Fruit fly (Drosophila melanogaster) whole organism, embryonic: Measurements from ENCODE around the gene Cyp308a1.

Experiments
- Abd-B ChIP-seq: fragments of 200-800 bp; sonication (Bioruptor generic); optimal IDR thresholded peaks from 2 replicates; lab custom pipeline; 2018; ENCODE audit warnings: missing biosample characterization, mild to moderate bottlenecking, missing genetic modification characterization, moderate library complexity
- Ada2b ChIP-seq: fragments of 200-800 bp; sonication (Bioruptor generic); IDR thresholded peaks from 2 replicates; pipeline ENCODE4 v1.3.6; 2022; ENCODE audit warnings: missing biosample characterization, missing genetic modification characterization
- Awh ChIP-seq: fragments of 200-800 bp; sonication (Bioruptor generic); IDR thresholded peaks from 2 replicates; pipeline ENCODE4, ENCODE4 v1.3.6; 2022; ENCODE audit warnings: missing biosample characterization, missing genetic modification characterization
- Blimp-1 ChIP-seq: fragments of 200-800 bp; sonication (Bioruptor generic); optimal IDR thresholded peaks from 3 replicates; lab custom pipeline; 2018; ENCODE audit warnings: missing biosample characterization, missing genetic modification characterization, mild to moderate bottlenecking, moderate library complexity, missing genetic modification reagents
- CG12299 ChIP-seq: fragments of 200-800 bp; sonication (Bioruptor generic); optimal IDR thresholded peaks from 2 replicates; lab custom pipeline; 2018; ENCODE audit warnings: missing biosample characterization, mild to moderate bottlenecking, missing genetic modification characterization
- CG12744 ChIP-seq: fragments of 200-800 bp; sonication (Bioruptor generic); optimal IDR thresholded peaks from 2 replicates; lab custom pipeline; 2016; ENCODE audit warnings: missing biosample characterization, missing genetic modification characterization
- CG15514 ChIP-seq: fragments of 200-800 bp; sonication (Bioruptor generic); optimal IDR thresholded peaks from 3 replicates; lab custom pipeline; 2017; ENCODE audit warnings: missing biosample characterization, missing genetic modification characterization, mild to moderate bottlenecking, moderate library complexity, missing genetic modification reagents
- CG1602 ChIP-seq: fragments of 200-800 bp; sonication (Bioruptor generic); optimal IDR thresholded peaks from 3 replicates; lab custom pipeline; 2016; ENCODE audit warnings: missing biosample characterization, missing genetic modification characterization
- CG17359 ChIP-seq: fragments of 200-800 bp; sonication (Bioruptor generic); optimal IDR thresholded peaks from 3 replicates; lab custom pipeline; 2018; ENCODE audit warnings: missing biosample characterization, mild to moderate bottlenecking, missing genetic modification characterization, moderate library complexity
- CG18262 ChIP-seq: fragments of 200-800 bp; optimal IDR thresholded peaks from 3 replicates; lab custom pipeline; 2019; ENCODE audit warnings: missing biosample characterization, mild to moderate bottlenecking, missing genetic modification characterization, moderate library complexity
- CG18599 ChIP-seq: fragments of 200-800 bp; sonication (Bioruptor generic); optimal IDR thresholded peaks from 3 replicates; lab custom pipeline; 2017; ENCODE audit warnings: missing biosample characterization, missing genetic modification characterization, mild to moderate bottlenecking, moderate library complexity, missing genetic modification reagents
- CG3726 ChIP-seq: fragments of 200-800 bp; sonication (Bioruptor generic); IDR thresholded peaks from 3 replicates; pipeline ENCODE4, ENCODE4 v1.3.6; 2022; ENCODE audit warnings: missing biosample characterization, missing genetic modification characterization
- CG43689 ChIP-seq: fragments of 200-800 bp; sonication (Bioruptor generic); IDR thresholded peaks from 2 replicates; pipeline ENCODE4 v1.3.6; 2022; ENCODE audit warnings: missing biosample characterization, missing genetic modification characterization
- CG8290 ChIP-seq, 3 experiments: fragments of 200-800 bp; sonication (Bioruptor generic); optimal IDR thresholded peaks; 2 replicates each; lab custom pipeline; 2016 to 2019; ENCODE audit warnings: missing biosample characterization in 3 of 3, missing genetic modification characterization in 3 of 3, mild to moderate bottlenecking in 2 of 3, moderate library complexity in 1 of 3
- CG8924 ChIP-seq: fragments of 200-800 bp; optimal IDR thresholded peaks from 3 replicates; lab custom pipeline; 2019; ENCODE audit warnings: missing biosample characterization, mild to moderate bottlenecking, missing genetic modification characterization, moderate library complexity
- CG8944 ChIP-seq: fragments of 200-800 bp; sonication (Bioruptor generic); optimal IDR thresholded peaks from 3 replicates; lab custom pipeline; 2016; ENCODE audit warnings: missing biosample characterization, missing genetic modification characterization
- Dll ChIP-seq: fragments of 200-800 bp; sonication (Bioruptor generic); IDR thresholded peaks from 4 replicates; pipeline ENCODE4 v1.3.6; 2022; ENCODE audit warnings: missing biosample characterization, missing genetic modification characterization; ENCODE audit not compliant: partially characterized antibody
- Doc2 ChIP-seq: fragments of 200-800 bp; sonication (Bioruptor generic); IDR thresholded peaks from 2 replicates; pipeline ENCODE4 v1.3.6; 2022; ENCODE audit warnings: missing biosample characterization, missing genetic modification characterization
- Ets65A ChIP-seq: fragments of 200-800 bp; sonication (Bioruptor generic); peaks from one replicate; lab custom pipeline; 2016; ENCODE audit warnings: missing biosample characterization, missing genetic modification characterization
- HLH3B ChIP-seq: fragments of 200-800 bp; sonication (Bioruptor generic); IDR thresholded peaks from 2 replicates; pipeline ENCODE4 v1.3.6; 2022; ENCODE audit warnings: missing biosample characterization, missing genetic modification characterization
- Hand ChIP-seq: fragments of 200-800 bp; sonication (Bioruptor generic); optimal IDR thresholded peaks from 2 replicates; lab custom pipeline; 2017; ENCODE audit warnings: mild to moderate bottlenecking, missing biosample characterization, missing genetic modification reagents, missing genetic modification characterization
- Hmr ChIP-seq: fragments of 200-800 bp; sonication (Bioruptor generic); optimal IDR thresholded peaks from 3 replicates; lab custom pipeline; 2017; ENCODE audit warnings: mild to moderate bottlenecking, missing biosample characterization, missing genetic modification reagents, missing genetic modification characterization
- Med ChIP-seq: fragments of 200-800 bp; sonication (Bioruptor generic); peaks from one replicate; lab custom pipeline; 2016; ENCODE audit warnings: missing biosample characterization, missing genetic modification characterization, mild to moderate bottlenecking, inconsistent platforms, moderate library complexity
- Nf-YB ChIP-seq: fragments of 200-800 bp; sonication (Bioruptor generic); optimal IDR thresholded peaks from 3 replicates; lab custom pipeline; 2019; ENCODE audit warnings: missing biosample characterization, mild to moderate bottlenecking, missing genetic modification characterization, moderate library complexity
- Spps ChIP-seq: fragments of 200-800 bp; sonication (Bioruptor generic); optimal IDR thresholded peaks from 2 replicates; lab custom pipeline; 2018; ENCODE audit warnings: missing biosample characterization, mild to moderate bottlenecking, missing genetic modification characterization
- Sry-δ ChIP-seq: fragments of 200-800 bp; sonication (Bioruptor generic); optimal IDR thresholded peaks from 2 replicates; lab custom pipeline; 2016; ENCODE audit warnings: missing biosample characterization, missing genetic modification characterization
- Trl ChIP-seq, 3 experiments: fragments of >200 bp in 2 of 3; fragments of 200-800 bp in 1 of 3; sonication (Bioruptor generic) in 1 of 3; optimal IDR thresholded peaks; 2 replicates in 1 of 3; 3 replicates in 2 of 3; lab custom pipeline; 2016 to 2017; ENCODE audit warnings: missing biosample characterization in 1 of 3, missing genetic modification characterization in 1 of 3
- ash1 ChIP-seq: fragments of 200-800 bp; sonication (Bioruptor generic); optimal IDR thresholded peaks from 2 replicates; lab custom pipeline; 2018; ENCODE audit warnings: missing biosample characterization, mild to moderate bottlenecking, missing genetic modification characterization
- bsh ChIP-seq, 2 experiments: fragments of 200-800 bp; sonication (Bioruptor generic); optimal IDR thresholded peaks; 2 replicates each; lab custom pipeline; 2017 to 2018; ENCODE audit warnings: mild to moderate bottlenecking in 2 of 2, missing biosample characterization in 2 of 2, missing genetic modification characterization in 2 of 2, moderate library complexity in 1 of 2
- btn ChIP-seq: fragments of 200-800 bp; sonication (Bioruptor generic); optimal IDR thresholded peaks from 2 replicates; lab custom pipeline; 2016; ENCODE audit warnings: missing biosample characterization, missing genetic modification characterization
- cad ChIP-seq: fragments of >200 bp; optimal IDR thresholded peaks from 2 replicates; lab custom pipeline; 2017; ENCODE audit warnings: missing biosample characterization, missing genetic modification characterization
- dan ChIP-seq: fragments of 200-800 bp; sonication (Bioruptor generic); IDR thresholded peaks from 2 replicates; pipeline ENCODE4 v1.3.6; 2022; ENCODE audit warnings: missing biosample characterization, missing genetic modification characterization
- dimm ChIP-seq: fragments of 200-800 bp; sonication (Bioruptor generic); IDR thresholded peaks from 2 replicates; pipeline ENCODE4 v1.3.6; 2022; ENCODE audit warnings: missing biosample characterization, missing genetic modification characterization
- disco-r ChIP-seq: fragments of 200-800 bp; sonication (Bioruptor generic); optimal IDR thresholded peaks from 2 replicates; lab custom pipeline; 2016; ENCODE audit warnings: missing biosample characterization, missing genetic modification characterization
- dysf ChIP-seq: fragments of 200-800 bp; sonication (Bioruptor generic); IDR thresholded peaks from 3 replicates; pipeline ENCODE4 v1.3.6; 2022; ENCODE audit warnings: missing biosample characterization, missing genetic modification characterization
- insv ChIP-seq, 2 experiments: fragments of 200-800 bp; sonication (Bioruptor generic); optimal IDR thresholded peaks; 3 replicates each; lab custom pipeline; 2016 to 2018; ENCODE audit warnings: missing biosample characterization in 2 of 2, missing genetic modification characterization in 2 of 2
- luna ChIP-seq: fragments of 200-800 bp; sonication (Bioruptor generic); optimal IDR thresholded peaks from 2 replicates; lab custom pipeline; 2016; ENCODE audit warnings: missing biosample characterization, missing genetic modification characterization
- oc ChIP-seq: fragments of 200-800 bp; sonication (Bioruptor generic); optimal IDR thresholded peaks from 2 replicates; lab custom pipeline; 2018; ENCODE audit warnings: missing biosample characterization, mild to moderate bottlenecking, missing genetic modification characterization, moderate library complexity
- repo ChIP-seq: fragments of 200-800 bp; sonication (Bioruptor generic); optimal IDR thresholded peaks from 2 replicates; lab custom pipeline; 2016; ENCODE audit warnings: missing biosample characterization, missing genetic modification characterization
- schlank ChIP-seq: fragments of 200-800 bp; sonication (Bioruptor generic); optimal IDR thresholded peaks from 2 replicates; lab custom pipeline; 2018; ENCODE audit warnings: missing biosample characterization, mild to moderate bottlenecking, missing genetic modification characterization
- sens ChIP-seq: fragments of 200-800 bp; sonication (Bioruptor generic); peaks from one replicate; lab custom pipeline; 2016; ENCODE audit warnings: missing biosample characterization, missing genetic modification characterization
- sob ChIP-seq: fragments of 200-800 bp; sonication (Bioruptor generic); IDR thresholded peaks from 2 replicates; pipeline ENCODE4 v1.3.6; 2022; ENCODE audit warnings: missing biosample characterization, missing genetic modification characterization
- tap ChIP-seq: fragments of 200-800 bp; optimal IDR thresholded peaks from 3 replicates; lab custom pipeline; 2019; ENCODE audit warnings: missing biosample characterization, mild to moderate bottlenecking, missing genetic modification characterization, moderate library complexity
- usp ChIP-seq: fragments of >200 bp; optimal IDR thresholded peaks from 2 replicates; lab custom pipeline; 2017; ENCODE audit warnings: missing biosample characterization, missing genetic modification characterization
- zen ChIP-seq: fragments of 200-800 bp; sonication (Bioruptor generic); optimal IDR thresholded peaks from 3 replicates; lab custom pipeline; 2018; ENCODE audit warnings: missing biosample characterization, mild to moderate bottlenecking, missing genetic modification characterization, moderate library complexity
- zf30C ChIP-seq: fragments of 200-800 bp; sonication (Bioruptor generic); optimal IDR thresholded peaks from 3 replicates; lab custom pipeline; 2018; ENCODE audit warnings: missing biosample characterization, mild to moderate bottlenecking, missing genetic modification characterization

The Cyp308a1 gene

DNA sequence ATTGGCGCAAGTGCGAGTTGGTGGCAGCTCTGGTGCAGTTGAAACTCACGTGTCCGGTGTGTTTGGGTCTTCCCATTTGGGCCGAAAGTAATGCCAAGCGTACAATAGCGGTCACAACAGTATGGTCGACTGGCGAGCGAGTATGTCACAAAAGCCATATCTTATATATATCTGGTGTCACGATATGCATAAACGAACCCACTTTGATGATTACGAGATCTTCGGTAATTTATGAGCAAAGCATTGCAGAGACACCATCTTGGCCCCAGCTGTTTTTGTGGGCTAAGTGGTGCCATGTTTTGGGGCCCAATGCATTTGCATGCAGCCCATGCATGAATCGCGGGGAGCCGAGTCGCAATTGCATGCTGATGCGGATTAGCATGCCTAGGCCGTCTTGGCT lies 30.8 kb upstream of the Cyp308a1 start (continued):
- TF ChIP-seq CG15514 (no peak), CG3726 (no peak), bsh (GFP tag; optimal IDR thresholded peaks at IDR 0.05; lab: Kevin White, UChicago) (peak in 1 of 2 experiments; percentile 24), usp (no peak), sens (GFP tag; lab: Kevin White, UChicago) (peak; percentile 69), Med (GFP tag; lab: Kevin White, UChicago) (peak; percentile 60), insv (GFP tag; optimal IDR thresholded peaks at IDR 0.05; lab: Kevin White, UChicago) (no peak), Awh (peak; percentile 40; the same call in 1 of the 2 replicates), repo (GFP tag; lab: Kevin White, UChicago) (no peak), HLH3B (GFP tag; lab: Robert Waterston, UW) (0 out of 2 replicates have a peak, but pooled peaks have one; percentile 10)

DNA sequence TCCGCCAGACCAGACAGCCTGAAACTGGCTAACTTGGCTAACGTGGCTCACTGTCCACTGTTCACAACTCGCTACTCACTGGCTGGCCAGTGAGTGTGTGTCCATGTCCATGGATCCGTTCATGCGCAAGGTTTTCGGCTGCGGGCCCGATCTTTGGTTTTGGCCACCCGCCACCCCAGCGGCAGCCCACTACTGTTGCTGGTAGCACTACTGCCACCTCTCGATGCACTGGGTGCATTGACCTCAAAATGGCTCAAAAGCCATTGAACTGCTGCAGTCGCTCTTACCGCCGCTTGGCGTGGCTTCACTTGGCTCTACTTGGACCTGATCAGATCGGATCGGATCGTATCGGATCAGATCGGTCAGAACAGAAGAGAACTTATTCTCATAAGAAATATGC lies 28.3 kb upstream of the Cyp308a1 start:
- TF ChIP-seq CG43689 (GFP tag; lab: Robert Waterston, UW) (no peak), Dll (no peak), sens (GFP tag; lab: Kevin White, UChicago) (peak; percentile 11), CG8924 (no peak), dysf (GFP tag; lab: Robert Waterston, UW) (no peak), sob (GFP tag; lab: Robert Waterston, UW) (no peak)
- TF ChIP-seq, all 482 proteins: peak for 1

DNA sequence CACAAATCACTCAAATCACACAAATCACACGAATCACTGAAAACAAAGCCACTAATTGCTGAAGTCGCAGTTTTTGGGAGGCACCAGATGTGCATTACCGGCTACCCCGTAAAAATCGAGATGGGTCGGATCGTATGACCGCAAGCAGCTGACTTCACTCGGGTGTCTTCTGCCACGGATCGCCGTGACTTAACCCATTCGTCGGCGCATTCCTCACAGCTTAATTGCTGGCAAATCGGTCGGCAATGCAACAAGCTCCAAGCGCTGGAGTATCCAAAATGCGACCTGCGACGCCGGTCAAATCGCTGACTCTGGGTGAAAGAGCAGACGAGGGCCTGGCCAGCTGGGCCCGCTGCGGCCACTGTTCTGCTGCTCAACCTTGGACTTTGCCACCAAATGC lies 26.9 kb upstream of the Cyp308a1 start:
- TF ChIP-seq CG1602 (GFP tag; lab: Kevin White, UChicago) (no peak), Trl (optimal IDR thresholded peaks at IDR 0.05; lab: Kevin White, UChicago) (no peak), Trl (GFP tag; optimal IDR thresholded peaks at IDR 0.05; lab: Kevin White, UChicago) (no peak), Doc2 (GFP tag; lab: Robert Waterston, UW) (no peak), schlank (tag; lab: Kevin White, UChicago) (no peak), Ets65A (GFP tag; lab: Kevin White, UChicago) (peak; percentile 48), Hmr (no peak), Nf-YB (GFP tag; lab: Kevin White, UChicago) (no peak), Hand (no peak)

DNA sequence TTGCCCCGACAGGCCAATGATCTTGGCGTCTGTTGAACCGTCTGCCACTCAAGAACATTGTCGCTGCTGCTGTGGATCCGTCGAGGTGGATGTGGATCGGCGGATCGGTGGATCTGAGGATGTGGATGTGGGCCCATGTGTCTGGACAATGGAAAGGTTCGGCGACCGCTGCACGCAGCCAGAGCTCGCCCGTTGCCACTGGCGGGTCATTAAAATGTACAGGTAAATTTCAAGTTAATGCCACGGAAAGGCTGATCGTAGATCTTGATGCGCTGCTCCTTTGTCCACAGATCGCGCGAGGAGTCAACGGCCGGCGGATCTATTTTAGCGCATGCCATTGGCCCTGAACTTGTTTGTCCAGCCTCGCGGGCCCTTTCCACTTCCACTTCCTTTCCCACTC lies 25.2 kb upstream of the Cyp308a1 start:
- no peak for TF ChIP-seq CG8944 (GFP tag; lab: Kevin White, UChicago)
- TF ChIP-seq, all 482 proteins: peak for 0

DNA sequence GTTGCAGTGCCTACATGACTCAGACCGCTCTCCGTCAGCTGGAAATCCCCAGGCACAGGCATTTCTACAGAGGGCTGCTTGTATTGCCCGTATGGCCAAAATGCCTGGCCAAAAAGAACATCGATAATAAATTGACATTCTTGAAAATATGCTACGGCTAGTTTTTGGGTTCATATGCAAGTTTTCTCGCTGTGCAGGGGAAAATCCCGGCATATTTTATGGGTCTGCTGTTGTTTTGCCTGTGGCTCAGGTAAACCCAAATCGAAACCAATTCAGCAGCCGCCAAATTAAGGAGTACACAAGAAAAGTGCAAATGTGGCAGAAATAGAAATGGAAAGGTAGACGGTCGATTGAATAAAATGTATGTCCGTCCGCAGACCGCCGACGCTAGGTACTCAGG lies 24.7 kb upstream of the Cyp308a1 start:
- TF ChIP-seq tap (no peak), CG18262 (no peak), zen (tag; lab: Kevin White, UChicago) (peak; percentile 75), luna (GFP tag; lab: Kevin White, UChicago) (no peak), oc (tag; lab: Kevin White, UChicago) (no peak), btn (GFP tag; lab: Kevin White, UChicago) (no peak), CG18599 (no peak), CG12744 (GFP tag; lab: Kevin White, UChicago) (no peak), disco-r (GFP tag; lab: Kevin White, UChicago) (no peak), Blimp-1 (GFP tag; lab: Kevin White, UChicago) (no peak), dan (GFP tag; lab: Robert Waterston, UW) (no peak), Spps (no peak), CG12299 (tag; lab: Kevin White, UChicago) (no peak), Sry-δ (GFP tag; lab: Kevin White, UChicago) (no peak), cad (peak; percentile 62), dimm (GFP tag; lab: Robert Waterston, UW) (no peak), ash1 (GFP tag; lab: Kevin White, UChicago) (no peak), Ada2b (GFP tag; lab: Robert Waterston, UW) (no peak), Abd-B (GFP tag; lab: Kevin White, UChicago) (no peak), CG17359 (tag; lab: Kevin White, UChicago) (no peak), zf30C (GFP tag; lab: Kevin White, UChicago) (peak; percentile 31), CG8290 (GFP tag; optimal IDR thresholded peaks at IDR 0.05; lab: Kevin White, UChicago) (no peak), CG8290 (tag; optimal IDR thresholded peaks at IDR 0.05; lab: Kevin White, UChicago) (no peak)
